Worm (Caenorhabditis elegans): ENCODE results near the gene F45F2.10.

F45F2.10 gene

DNA sequence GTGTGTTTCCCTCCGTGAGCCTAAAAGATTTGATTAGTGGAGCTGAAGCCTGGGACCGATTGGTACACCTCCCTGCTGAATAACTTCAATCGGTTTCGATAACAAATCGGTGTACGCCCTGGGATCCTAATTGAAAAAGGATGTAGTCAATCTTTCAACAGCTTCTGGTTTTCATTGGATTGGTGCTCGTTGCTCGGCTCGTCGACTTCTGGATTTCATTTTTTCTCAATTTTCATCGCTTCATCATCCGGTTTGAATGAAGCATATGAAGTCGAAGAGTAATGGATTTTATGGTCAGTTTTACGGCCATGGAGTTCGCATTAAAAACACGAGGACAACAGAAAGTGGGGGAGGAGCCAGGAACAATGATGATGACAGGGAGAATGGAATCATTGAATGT, 37.3 kb upstream of the F45F2.10 start:
- peak; percentile 27 for TF ChIP-seq tbx-2 (tag; optimal IDR thresholded peaks at IDR 0.05)
- no peak for TF ChIP-seq tlp-1 (tag; optimal IDR thresholded peaks at IDR 0.05)
- TF ChIP-seq unc-30 (tag; optimal IDR thresholded peaks at IDR 0.05) = no peak
- no peak for TF ChIP-seq C04F5.9 (tag; optimal IDR thresholded peaks at IDR 0.05)
- TF ChIP-seq C34B4.2 (tag; optimal IDR thresholded peaks at IDR 0.05) = no peak
- no peak for TF ChIP-seq nhr-47 (tag; optimal IDR thresholded peaks at IDR 0.05)
- TF ChIP-seq dsc-1 (tag; optimal IDR thresholded peaks at IDR 0.05) = peak; percentile 99
- TF ChIP-seq fkh-4 (tag; optimal IDR thresholded peaks at IDR 0.05; ENCODE audit: borderline replicate concordance) = peak; percentile 89
- no peak for TF ChIP-seq nhr-90 (tag; optimal IDR thresholded peaks at IDR 0.05; ENCODE audit: poor library complexity)
- TF ChIP-seq ceh-90 (tag; optimal IDR thresholded peaks at IDR 0.05) = no peak
- TF ChIP-seq nhr-77 (tag; optimal IDR thresholded peaks at IDR 0.05) = no peak
- TF ChIP-seq pax-3 (tag; optimal IDR thresholded peaks at IDR 0.05) = no peak
- no peak for TF ChIP-seq dpl-1 (GFP tag; optimal IDR thresholded peaks at IDR 0.05)
- TF ChIP-seq unc-62 (GFP tag; optimal IDR thresholded peaks at IDR 0.05) = no peak
- no peak for TF ChIP-seq zag-1 (tag; optimal IDR thresholded peaks at IDR 0.05)

- TF ChIP-seq unc-62 (GFP tag; optimal IDR thresholded peaks at IDR 0.05) (no peak), hlh-17 (GFP tag; optimal IDR thresholded peaks at IDR 0.05; ENCODE audit: borderline replicate concordance) (no peak), nhr-237 (tag; optimal IDR thresholded peaks at IDR 0.05) (no peak), efl-1 (optimal IDR thresholded peaks at IDR 0.05) (no peak), efl-1 (GFP tag; optimal IDR thresholded peaks at IDR 0.05 in 1 of 2) (peak in 1 of 2 experiments; percentile 78), ceh-63 (GFP tag; optimal IDR thresholded peaks at IDR 0.05) (no peak), lin-14 (GFP tag; optimal IDR thresholded peaks at IDR 0.05) (peak; percentile 1), nhr-76 (tag; optimal IDR thresholded peaks at IDR 0.05) (no peak), nhr-77 (tag; optimal IDR thresholded peaks at IDR 0.05) (no peak), rnt-1 (tag; optimal IDR thresholded peaks at IDR 0.05) (peak; percentile 46), nhr-90 (tag; optimal IDR thresholded peaks at IDR 0.05; ENCODE audit: poor library complexity) (no peak), snu-23 (GFP tag; optimal IDR thresholded peaks at IDR 0.05) (no peak), ceh-90 (tag; optimal IDR thresholded peaks at IDR 0.05) (no peak)
Measured at ce11 chrV:8552460-8552859, 33.8 kb upstream of the F45F2.10 start, which contains the start of gene acr-15. Gene acr-15, plus strand, starts transcription at chrV:8552695.

DNA sequence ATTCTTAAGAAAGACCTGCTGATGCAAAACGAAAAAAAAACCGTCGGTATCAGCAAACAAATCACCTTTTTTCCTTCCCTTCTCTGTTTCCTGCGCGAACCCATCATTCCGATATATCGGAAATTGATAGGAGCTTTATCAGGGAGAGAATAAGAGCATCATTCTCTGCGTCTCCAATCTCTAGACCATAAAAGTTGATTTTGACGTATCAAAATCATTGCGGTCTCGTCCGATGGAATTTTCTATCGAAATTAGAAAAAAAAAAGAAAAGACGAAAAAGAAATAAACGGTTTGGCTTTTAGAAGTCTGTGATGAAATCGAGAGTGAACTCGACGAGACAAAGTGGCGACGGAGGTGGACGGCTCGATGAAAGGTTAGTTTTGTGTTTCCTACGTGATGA, 30.3 kb upstream of the F45F2.10 start, which contains the start of gene stdh-4:
TSS of gene stdh-4 (plus strand) at position 301 of the 400 bp plus-strand sequence.
- TF ChIP-seq mef-2 (tag; optimal IDR thresholded peaks at IDR 0.05) (no peak), nhr-77 (tag; optimal IDR thresholded peaks at IDR 0.05) (peak; percentile 11), tbx-2 (tag; optimal IDR thresholded peaks at IDR 0.05) (peak; percentile 0), egl-27 (tag; optimal IDR thresholded peaks at IDR 0.05) (no peak), elt-3 (tag; optimal IDR thresholded peaks at IDR 0.05) (no peak)

DNA sequence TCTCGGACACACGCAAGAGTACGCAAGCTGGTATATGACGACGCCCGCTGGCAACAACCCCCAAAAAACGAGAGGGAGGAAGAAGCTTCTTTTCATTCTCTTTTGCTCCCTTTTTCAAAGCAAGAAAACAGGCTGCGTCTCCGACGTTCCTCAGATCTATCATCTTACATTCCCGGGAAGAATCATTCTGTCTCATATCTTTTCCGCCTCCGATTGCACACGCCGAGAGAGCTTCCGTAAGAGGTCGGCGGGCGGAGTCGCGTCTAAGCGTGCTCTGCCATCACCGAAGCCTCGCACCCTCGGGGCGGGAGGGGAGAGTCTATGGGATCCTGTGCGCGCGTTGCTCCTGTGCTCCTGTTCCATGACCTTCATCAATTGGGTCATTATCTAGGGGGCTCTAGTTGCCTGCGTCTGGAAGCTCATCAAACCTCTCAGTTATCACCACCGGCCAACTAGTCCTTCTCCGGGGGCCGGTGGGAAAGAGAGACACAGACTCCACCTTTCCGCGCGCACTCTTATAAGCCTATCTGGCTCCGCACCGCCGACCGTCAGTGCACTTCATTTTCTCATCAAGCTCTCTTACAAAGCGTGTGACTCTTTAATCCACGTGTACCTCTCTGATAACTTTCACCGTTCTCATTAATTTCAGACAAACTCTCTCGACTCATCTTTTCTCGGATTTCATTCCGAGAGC, 27.0 kb upstream of the F45F2.10 start, which contains the start of the genes slc-17.8 and asns-1:
TSS of gene slc-17.8 (minus strand) at position 51 of the 694 bp plus-strand sequence.
TSS of gene asns-1 (plus strand) at position 644 of the 694 bp plus-strand sequence.
- TF ChIP-seq isw-1 (GFP tag; IDR thresholded peaks at IDR 0.05) (no peak), dpl-1 (GFP tag; optimal IDR thresholded peaks at IDR 0.05) (no peak), tbx-2 (tag; optimal IDR thresholded peaks at IDR 0.05) (no peak), alr-1 (tag; optimal IDR thresholded peaks at IDR 0.05; ENCODE audit: borderline replicate concordance) (no peak), C16A3.4 (tag; optimal IDR thresholded peaks at IDR 0.05) (no peak), nhr-19 (GFP tag; conservative IDR thresholded peaks at IDR 0.05) (no peak), unc-86 (tag; optimal IDR thresholded peaks at IDR 0.05) (no peak), F16B12.6 (tag; optimal IDR thresholded peaks at IDR 0.05) (no peak), lin-15B (tag; optimal IDR thresholded peaks at IDR 0.05) (no peak), efl-3 (GFP tag; optimal IDR thresholded peaks at IDR 0.05) (no peak), pqm-1 (tag; optimal IDR thresholded peaks at IDR 0.05) (no peak), ets-5 (GFP tag; IDR thresholded peaks at IDR 0.05) (no peak), elt-2 (tag; optimal IDR thresholded peaks at IDR 0.05) (no peak), hlh-4 (tag; optimal IDR thresholded peaks at IDR 0.05) (no peak), efl-1 (optimal IDR thresholded peaks at IDR 0.05) (no peak), efl-1 (GFP tag; optimal IDR thresholded peaks at IDR 0.05 in 1 of 2) (no peak), hpl-2 (GFP tag; optimal IDR thresholded peaks at IDR 0.05) (no peak), unc-30 (tag; optimal IDR thresholded peaks at IDR 0.05) (no peak), sup-37 (GFP tag; optimal IDR thresholded peaks at IDR 0.05) (no peak), pax-3 (tag; optimal IDR thresholded peaks at IDR 0.05) (no peak)

Measured in whole organism, L1 larva.